Worm (Caenorhabditis elegans) whole organism, mixed stage, embryonic: Measurements from ENCODE around the gene T24C4.5.

Source experiments
- ceh-83 ChIP-seq: fragments of 200-800 bp; sonication (Bioruptor generic); optimal IDR thresholded peaks from 2 replicates; lab custom pipeline; 2018; ENCODE audit warnings: mild to moderate bottlenecking, missing genetic modification characterization, missing compliant biosample characterization
- elt-3 ChIP-seq: fragments of 150-350 bp; optimal IDR thresholded peaks from 2 replicates; lab custom pipeline; 2014; ENCODE audit warnings: missing biosample characterization, missing genetic modification characterization
- lin-13 ChIP-seq: fragments of 150-350 bp; optimal IDR thresholded peaks from 2 replicates; lab custom pipeline; 2014; ENCODE audit warnings: missing biosample characterization, missing genetic modification characterization
- lin-32 ChIP-seq: fragments of 200-800 bp; sonication (Bioruptor generic); optimal IDR thresholded peaks from 2 replicates; lab custom pipeline; 2018; ENCODE audit warnings: mild to moderate bottlenecking, missing genetic modification characterization, missing compliant biosample characterization
- lsy-2 ChIP-seq: fragments of 150-350 bp; optimal IDR thresholded peaks from 2 replicates; lab custom pipeline; 2014; ENCODE audit warnings: missing biosample characterization, missing genetic modification characterization
- mab-5 ChIP-seq: fragments of 150-350 bp; optimal IDR thresholded peaks from 2 replicates; lab custom pipeline; 2014; ENCODE audit warnings: missing biosample characterization, missing genetic modification characterization
- nhr-2 ChIP-seq: fragments of 150-350 bp; optimal IDR thresholded peaks from 2 replicates; lab custom pipeline; 2014; ENCODE audit warnings: missing biosample characterization, missing genetic modification characterization
- nhr-76 ChIP-seq: sonication (generic microtip); optimal IDR thresholded peaks from 2 replicates; lab custom pipeline; 2017; ENCODE audit warnings: missing biosample characterization, missing genetic modification characterization
- sem-2 ChIP-seq: fragments of 200-800 bp; sonication (Bioruptor generic); optimal IDR thresholded peaks from 2 replicates; lab custom pipeline; 2018; ENCODE audit warnings: mild to moderate bottlenecking, missing genetic modification characterization, missing compliant biosample characterization
- unc-62 ChIP-seq: fragments of 150-350 bp; optimal IDR thresholded peaks from 2 replicates; lab custom pipeline; 2014; ENCODE audit warnings: missing biosample characterization, missing genetic modification reagents, missing genetic modification characterization
- zip-8 ChIP-seq: fragments of 150-350 bp; optimal IDR thresholded peaks from 2 replicates; lab custom pipeline; 2014; ENCODE audit warnings: missing biosample characterization, missing genetic modification characterization
- ztf-11 ChIP-seq: fragments of 150-350 bp; optimal IDR thresholded peaks from 2 replicates; lab custom pipeline; 2014; ENCODE audit warnings: missing biosample characterization, missing genetic modification characterization

- TF ChIP-seq lsy-2 (tag; lab: Kevin White, UChicago), result no peak
- TF ChIP-seq mab-5 (tag; lab: Kevin White, UChicago), result no peak
- no peak for TF ChIP-seq sem-2 (GFP tag; lab: Kevin White, UChicago)
- no peak for TF ChIP-seq zip-8 (tag; lab: Kevin White, UChicago)
- no peak for TF ChIP-seq nhr-76 (tag; lab: Kevin White, UChicago)
- no peak for TF ChIP-seq ztf-11 (tag; lab: Kevin White, UChicago)
- TF ChIP-seq unc-62 (GFP tag; lab: Kevin White, UChicago), result no peak
- TF ChIP-seq nhr-2 (tag; lab: Kevin White, UChicago), result no peak
- no peak for TF ChIP-seq lin-32
- TF ChIP-seq lin-13 (tag; lab: Kevin White, UChicago), result no peak
- TF ChIP-seq ceh-83 (GFP tag; lab: Kevin White, UChicago), result no peak
- no peak for TF ChIP-seq elt-3 (tag; lab: Kevin White, UChicago)
These were observed 1.3 kb upstream of the T24C4.5 start for ce11 chrIII:880840-881239.
